Worm (Caenorhabditis elegans): ENCODE results near the gene plp-1.

Gene plp-1

DNA sequence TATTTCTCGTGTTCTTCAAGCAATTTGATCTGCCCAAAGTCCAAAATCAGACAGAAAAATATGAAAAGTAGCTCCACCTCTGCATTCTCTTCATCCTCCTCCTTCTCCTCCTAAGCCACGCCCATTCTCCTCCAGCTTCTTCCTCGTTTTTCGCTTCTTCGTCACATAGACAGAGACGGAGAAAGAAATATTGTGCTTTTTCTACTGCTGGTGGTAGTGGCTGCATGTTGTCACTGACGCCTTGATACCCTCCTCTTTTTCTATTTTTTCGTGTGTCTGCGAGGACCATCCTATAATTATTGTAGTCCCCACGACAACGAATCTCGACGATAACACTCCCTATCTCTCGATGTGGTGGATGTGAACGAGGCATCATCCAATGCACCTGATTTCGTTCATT is 25.4 kb downstream of the plp-1 start, which contains the start of gene C08G9.1:
C08G9.1 (plus strand) TSS at position 175 of the 400 bp plus-strand sequence.
- TF ChIP-seq lin-13 (tag; optimal IDR thresholded peaks at IDR 0.05) (no peak), nhr-76 (tag; optimal IDR thresholded peaks at IDR 0.05) (no peak), lin-32 (GFP tag; optimal IDR thresholded peaks at IDR 0.05) (no peak), tbx-8 (GFP tag; optimal IDR thresholded peaks at IDR 0.05) (no peak), ham-2 (GFP tag; optimal IDR thresholded peaks at IDR 0.05) (no peak), nhr-237 (tag; optimal IDR thresholded peaks at IDR 0.05) (no peak)

DNA sequence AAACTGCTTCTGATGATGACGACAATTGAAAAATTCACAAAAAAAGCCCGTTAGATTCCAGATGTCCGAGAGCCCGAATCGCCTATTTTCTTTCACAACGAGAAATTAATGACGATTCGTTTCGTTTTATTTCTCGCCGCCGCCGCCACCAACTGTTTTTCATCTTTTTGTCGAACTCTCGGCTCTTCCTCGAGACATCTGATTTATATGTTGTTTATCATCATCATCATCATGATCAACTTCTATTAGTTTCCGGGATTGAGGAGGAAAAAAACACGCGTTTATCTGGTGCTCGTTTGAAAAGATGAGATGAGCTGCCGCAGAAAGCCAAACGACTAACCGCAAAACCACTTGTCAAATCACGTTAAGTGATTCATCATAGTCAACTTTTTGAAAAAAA is 26.3 kb downstream of the plp-1 start:
- no peak for TF ChIP-seq zip-8 (tag; optimal IDR thresholded peaks at IDR 0.05)
- no peak for TF ChIP-seq elt-1 (tag; optimal IDR thresholded peaks at IDR 0.05; ENCODE audit: borderline replicate concordance, insufficient read depth)
- TF ChIP-seq ceh-39 (tag; optimal IDR thresholded peaks at IDR 0.05) = no peak
- no peak for TF ChIP-seq elt-3 (tag; optimal IDR thresholded peaks at IDR 0.05)
- TF ChIP-seq unc-62 (GFP tag; optimal IDR thresholded peaks at IDR 0.05) = peak; percentile 9
- no peak for TF ChIP-seq M03D4.4 (tag; optimal IDR thresholded peaks at IDR 0.05)
- TF ChIP-seq blmp-1 (tag; optimal IDR thresholded peaks at IDR 0.05) = no peak
- TF ChIP-seq nhr-28 (tag; optimal IDR thresholded peaks at IDR 0.05) = no peak

DNA sequence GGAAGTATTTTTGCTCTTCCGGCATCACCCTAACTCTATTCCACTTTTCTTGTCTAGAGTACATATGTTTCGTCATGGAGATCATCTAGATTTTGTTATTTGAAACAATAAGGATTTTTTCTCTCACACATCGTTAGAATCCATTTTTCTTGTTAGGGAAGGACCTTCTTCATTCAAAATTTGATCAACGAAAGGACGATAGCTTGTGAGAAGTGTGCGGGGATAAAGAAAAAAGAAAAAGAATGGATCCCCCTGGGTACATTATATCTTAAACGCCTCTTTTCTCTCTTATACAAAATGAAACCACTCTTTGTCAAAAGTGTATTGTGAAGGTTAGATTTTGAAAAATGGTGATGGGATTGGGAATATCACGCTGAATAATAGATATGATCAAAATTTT is 28.4 kb downstream of the plp-1 start:
- TF ChIP-seq ces-1 (GFP tag; optimal IDR thresholded peaks at IDR 0.05) (peak; percentile 59), unc-120 (tag; optimal IDR thresholded peaks at IDR 0.05; ENCODE audit: poor library complexity, severe bottlenecking) (no peak), lin-13 (tag; optimal IDR thresholded peaks at IDR 0.05) (no peak)

DNA sequence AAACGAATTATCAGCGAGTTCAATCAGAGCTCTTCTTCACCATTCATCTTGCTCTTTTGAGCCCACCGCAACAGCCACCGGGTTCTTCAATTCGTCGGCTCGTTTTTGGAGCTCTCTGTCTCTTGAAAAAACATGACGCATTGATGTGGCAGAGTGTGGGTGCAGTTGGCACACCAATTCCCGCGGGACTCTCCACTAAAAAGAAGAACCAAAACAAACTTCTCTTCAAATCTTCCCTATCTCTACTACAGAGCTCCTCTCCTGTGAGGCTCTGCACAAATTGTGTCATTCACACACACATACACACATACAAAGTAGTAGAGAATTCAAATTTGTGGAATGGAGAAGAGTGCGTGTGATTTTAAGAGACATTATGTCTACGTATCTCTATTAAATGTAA is 29.8 kb downstream of the plp-1 start:
- TF ChIP-seq hlh-1 (tag; optimal IDR thresholded peaks at IDR 0.05) = no peak
- no peak for TF ChIP-seq unc-62 (GFP tag; optimal IDR thresholded peaks at IDR 0.05)
- no peak for TF ChIP-seq nhr-28 (tag; optimal IDR thresholded peaks at IDR 0.05)
- TF ChIP-seq drap-1 (GFP tag; optimal IDR thresholded peaks at IDR 0.05) = no peak
- TF ChIP-seq ztf-11 (tag; optimal IDR thresholded peaks at IDR 0.05) = no peak
- no peak for TF ChIP-seq elt-3 (tag; optimal IDR thresholded peaks at IDR 0.05)
- no peak for TF ChIP-seq blmp-1 (tag; optimal IDR thresholded peaks at IDR 0.05)
- no peak for TF ChIP-seq pha-4 (tag; optimal IDR thresholded peaks at IDR 0.05)
- TF ChIP-seq lin-13 (tag; optimal IDR thresholded peaks at IDR 0.05) = no peak
- TF ChIP-seq nhr-2 (tag; optimal IDR thresholded peaks at IDR 0.05) = no peak
- TF ChIP-seq ham-2 (GFP tag; optimal IDR thresholded peaks at IDR 0.05) = no peak
- no peak for TF ChIP-seq elt-1 (tag; optimal IDR thresholded peaks at IDR 0.05; ENCODE audit: borderline replicate concordance, insufficient read depth)
- no peak for TF ChIP-seq nhr-12 (tag; optimal IDR thresholded peaks at IDR 0.05)
- TF ChIP-seq bed-3 (GFP tag; optimal IDR thresholded peaks at IDR 0.05) = no peak
- TF ChIP-seq lin-32 (GFP tag; optimal IDR thresholded peaks at IDR 0.05) = no peak
- TF ChIP-seq ceh-83 (GFP tag; optimal IDR thresholded peaks at IDR 0.05) = no peak
- no peak for TF ChIP-seq ceh-39 (tag; optimal IDR thresholded peaks at IDR 0.05)
- TF ChIP-seq mls-2 (tag; optimal IDR thresholded peaks at IDR 0.05) = no peak
- no peak for TF ChIP-seq tbx-8 (GFP tag; optimal IDR thresholded peaks at IDR 0.05)

DNA sequence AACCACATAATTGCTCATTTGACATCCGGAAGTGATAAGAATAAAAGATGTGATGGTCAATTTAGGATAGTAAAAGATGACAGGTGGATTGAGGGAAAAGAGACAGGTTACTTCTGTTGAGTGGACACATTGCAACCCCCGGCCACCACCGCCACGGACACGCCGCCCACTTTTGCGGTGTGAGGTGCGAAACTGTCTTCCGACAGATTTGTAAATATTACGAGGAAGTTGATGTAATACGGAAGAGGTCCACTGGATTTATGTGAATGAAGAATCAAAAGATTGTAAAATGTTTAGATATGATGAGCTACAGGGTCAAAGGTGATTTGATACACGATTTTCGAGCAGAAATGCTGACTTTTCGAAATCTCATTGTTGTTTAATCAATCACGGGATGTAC is 39.7 kb downstream of the plp-1 start, which contains the start of gene C08G9.2:
C08G9.2 (minus strand) TSS at position 101 of the 400 bp plus-strand sequence.
- TF ChIP-seq pha-4 (tag; optimal IDR thresholded peaks at IDR 0.05) (no peak), cnd-1 (tag; optimal IDR thresholded peaks at IDR 0.05) (no peak), lsy-2 (tag; optimal IDR thresholded peaks at IDR 0.05) (no peak), elt-1 (tag; optimal IDR thresholded peaks at IDR 0.05; ENCODE audit: borderline replicate concordance, insufficient read depth) (no peak), nhr-76 (tag; optimal IDR thresholded peaks at IDR 0.05) (no peak), nhr-2 (tag; optimal IDR thresholded peaks at IDR 0.05) (no peak), bed-3 (GFP tag; optimal IDR thresholded peaks at IDR 0.05) (no peak), unc-120 (tag; optimal IDR thresholded peaks at IDR 0.05; ENCODE audit: poor library complexity, severe bottlenecking) (no peak), mab-5 (tag; optimal IDR thresholded peaks at IDR 0.05) (no peak), sem-2 (GFP tag; optimal IDR thresholded peaks at IDR 0.05) (no peak), zip-8 (tag; optimal IDR thresholded peaks at IDR 0.05) (no peak), drap-1 (GFP tag; optimal IDR thresholded peaks at IDR 0.05) (no peak), lin-32 (GFP tag; optimal IDR thresholded peaks at IDR 0.05) (no peak), ztf-11 (tag; optimal IDR thresholded peaks at IDR 0.05) (no peak), flh-1 (GFP tag; optimal IDR thresholded peaks at IDR 0.05) (no peak), nhr-28 (tag; optimal IDR thresholded peaks at IDR 0.05) (no peak), M03D4.4 (tag; optimal IDR thresholded peaks at IDR 0.05) (no peak), mls-2 (tag; optimal IDR thresholded peaks at IDR 0.05) (no peak), hlh-1 (tag; optimal IDR thresholded peaks at IDR 0.05) (no peak), ham-2 (GFP tag; optimal IDR thresholded peaks at IDR 0.05) (no peak)

Measured in whole organism, mixed stage, embryonic.